Worm (Caenorhabditis elegans) whole organism, L1 larva: ENCODE results near the gene rml-3.

Experiments
- F16B12.6 ChIP-seq: fragments of 150-350 bp; optimal IDR thresholded peaks from 2 replicates; lab custom pipeline; 2014; ENCODE audit warnings: missing biosample characterization, missing genetic modification characterization
- Y116A8C.19 ChIP-seq: sonication (generic microtip); optimal IDR thresholded peaks from 2 replicates; lab custom pipeline; 2016; ENCODE audit warnings: missing compliant biosample characterization, missing genetic modification characterization, borderline replicate concordance
- aha-1 ChIP-seq: fragments of 150-350 bp; optimal IDR thresholded peaks from 2 replicates; lab custom pipeline; 2014; ENCODE audit warnings: missing biosample characterization, missing genetic modification characterization
- aly-2 ChIP-seq: fragments of 150-350 bp; optimal IDR thresholded peaks from 2 replicates; lab custom pipeline; 2014; ENCODE audit warnings: missing biosample characterization, missing genetic modification characterization
- ceh-63 ChIP-seq: fragments of 200-800 bp; sonication (Bioruptor generic); optimal IDR thresholded peaks from 2 replicates; lab custom pipeline; 2018; ENCODE audit warnings: mild to moderate bottlenecking, missing genetic modification characterization, missing compliant biosample characterization
- ceh-8 ChIP-seq: fragments of 200-800 bp; sonication (Bioruptor generic); optimal IDR thresholded peaks from 2 replicates; lab custom pipeline; 2018; ENCODE audit warnings: mild to moderate bottlenecking, missing genetic modification characterization, moderate library complexity, missing compliant biosample characterization
- ces-1 ChIP-seq: fragments of 150-350 bp; optimal IDR thresholded peaks from 2 replicates; lab custom pipeline; 2014; ENCODE audit warnings: missing biosample characterization, missing genetic modification reagents, missing genetic modification characterization
- dsc-1 ChIP-seq: sonication (generic microtip); optimal IDR thresholded peaks from 2 replicates; lab custom pipeline; 2016; ENCODE audit warnings: mild to moderate bottlenecking, missing genetic modification characterization, missing compliant biosample characterization
- efl-3 ChIP-seq: fragments of 200-800 bp; sonication (Bioruptor generic); optimal IDR thresholded peaks from 2 replicates; lab custom pipeline; 2018; ENCODE audit warnings: mild to moderate bottlenecking, missing genetic modification characterization, missing compliant biosample characterization
- egl-13 ChIP-seq: sonication (generic microtip); optimal IDR thresholded peaks from 2 replicates; lab custom pipeline; 2016; ENCODE audit warnings: missing genotype, missing genetic modification reagents, missing genetic modification characterization, missing compliant biosample characterization
- fkh-10 ChIP-seq: sonication (generic microtip); optimal IDR thresholded peaks from 2 replicates; lab custom pipeline; 2017; ENCODE audit warnings: missing biosample characterization, missing genetic modification reagents, missing genetic modification characterization
- fkh-4 ChIP-seq: sonication (generic microtip); optimal IDR thresholded peaks from 2 replicates; lab custom pipeline; 2016; ENCODE audit warnings: missing compliant biosample characterization, missing genetic modification characterization, borderline replicate concordance
- fos-1 ChIP-seq: fragments of 150-350 bp; optimal IDR thresholded peaks from 2 replicates; lab custom pipeline; 2014; ENCODE audit warnings: missing biosample characterization, missing genetic modification characterization
- grh-1 ChIP-seq: fragments of 200-800 bp; sonication (Bioruptor generic); IDR thresholded peaks from 2 replicates; pipeline ENCODE4 v1.3.6; 2022; ENCODE audit warnings: missing genetic modification reagents, missing genetic modification characterization, missing compliant biosample characterization
- hlh-17 ChIP-seq: fragments of 200-800 bp; sonication (Bioruptor generic); optimal IDR thresholded peaks from 2 replicates; lab custom pipeline; 2018; ENCODE audit warnings: missing genetic modification characterization, mild to moderate bottlenecking, missing compliant biosample characterization, moderate library complexity, borderline replicate concordance
- hlh-4 ChIP-seq: sonication (generic microtip); optimal IDR thresholded peaks from 2 replicates; lab custom pipeline; 2016; ENCODE audit warnings: mild to moderate bottlenecking, missing genetic modification characterization, missing compliant biosample characterization
- hpl-2 ChIP-seq: fragments of 150-350 bp; optimal IDR thresholded peaks from 2 replicates; lab custom pipeline; 2014; ENCODE audit warnings: missing biosample characterization, missing genetic modification reagents, missing genetic modification characterization
- isw-1 ChIP-seq: fragments of 200-800 bp; sonication (Bioruptor generic); IDR thresholded peaks from 2 replicates; pipeline ENCODE4 v1.3.6; 2022; ENCODE audit warnings: missing genetic modification characterization, missing compliant biosample characterization
- jun-1 ChIP-seq: fragments of 150-350 bp; optimal IDR thresholded peaks from 2 replicates; lab custom pipeline; 2014; ENCODE audit warnings: missing biosample characterization, missing genetic modification reagents, missing genetic modification characterization
- lin-13 ChIP-seq: fragments of 150-350 bp; optimal IDR thresholded peaks from 2 replicates; lab custom pipeline; 2014; ENCODE audit warnings: missing biosample characterization, missing genetic modification reagents, missing genetic modification characterization
- lin-14 ChIP-seq: fragments of 200-800 bp; sonication (Bioruptor generic); optimal IDR thresholded peaks from 2 replicates; lab custom pipeline; 2018; ENCODE audit warnings: mild to moderate bottlenecking, missing genetic modification characterization, moderate library complexity, missing compliant biosample characterization
- lin-35 ChIP-seq, 2 experiments: fragments of 150-350 bp; optimal IDR thresholded peaks; 2 replicates each; lab custom pipeline; 2014; ENCODE audit warnings: missing biosample characterization in 2 of 2, missing genetic modification characterization in 2 of 2, missing genetic modification reagents in 2 of 2
- lin-39 ChIP-seq: fragments of 150-350 bp; optimal IDR thresholded peaks from 2 replicates; lab custom pipeline; 2014; ENCODE audit warnings: missing biosample characterization, missing genetic modification reagents, missing genetic modification characterization
- lir-3 ChIP-seq: sonication (generic microtip); optimal IDR thresholded peaks from 2 replicates; lab custom pipeline; 2016; ENCODE audit warnings: mild to moderate bottlenecking, missing genetic modification characterization, moderate library complexity, missing compliant biosample characterization; ENCODE audit not compliant: poor library complexity
- lsy-2 ChIP-seq, 2 experiments: fragments of 150-350 bp; optimal IDR thresholded peaks; 2 replicates each; lab custom pipeline; 2014; ENCODE audit warnings: missing biosample characterization in 2 of 2, missing genetic modification characterization in 2 of 2
- mab-9 ChIP-seq: fragments of 200-800 bp; sonication (Bioruptor generic); IDR thresholded peaks from 2 replicates; pipeline ENCODE4 v1.3.6; 2022; ENCODE audit warnings: missing genetic modification reagents, missing genetic modification characterization, missing compliant biosample characterization
- mef-2 ChIP-seq: fragments of 150-350 bp; optimal IDR thresholded peaks from 2 replicates; lab custom pipeline; 2014; ENCODE audit warnings: missing biosample characterization, missing genetic modification characterization
- nhr-12 ChIP-seq: sonication (generic microtip); optimal IDR thresholded peaks from 2 replicates; lab custom pipeline; 2017; ENCODE audit warnings: missing biosample characterization, missing genetic modification characterization
- nhr-19 ChIP-seq: fragments of 200-800 bp; sonication (Bioruptor generic); conservative IDR thresholded peaks from 2 replicates; pipeline ENCODE4 v1.3.6; 2022; ENCODE audit warnings: missing genetic modification characterization, missing compliant biosample characterization
- nhr-237 ChIP-seq: fragments of 150-350 bp; optimal IDR thresholded peaks from 2 replicates; lab custom pipeline; 2014; ENCODE audit warnings: missing biosample characterization, missing genetic modification characterization
- nhr-28 ChIP-seq: fragments of 150-350 bp; optimal IDR thresholded peaks from 2 replicates; lab custom pipeline; 2014; ENCODE audit warnings: missing biosample characterization, missing genetic modification characterization
- nhr-47 ChIP-seq: sonication (generic microtip); optimal IDR thresholded peaks from 2 replicates; lab custom pipeline; 2016; ENCODE audit warnings: mild to moderate bottlenecking, missing genetic modification characterization, moderate library complexity, missing compliant biosample characterization
- nhr-71 ChIP-seq: sonication (generic microtip); optimal IDR thresholded peaks from 2 replicates; lab custom pipeline; 2016; ENCODE audit warnings: mild to moderate bottlenecking, missing genetic modification characterization, moderate library complexity, missing compliant biosample characterization
- nhr-76 ChIP-seq: sonication (generic microtip); optimal IDR thresholded peaks from 2 replicates; lab custom pipeline; 2017; ENCODE audit warnings: missing biosample characterization, missing genetic modification characterization
- nhr-77 ChIP-seq: fragments of 150-350 bp; optimal IDR thresholded peaks from 2 replicates; lab custom pipeline; 2014; ENCODE audit warnings: missing biosample characterization, missing genetic modification characterization
- nhr-84 ChIP-seq: sonication (generic microtip); optimal IDR thresholded peaks from 2 replicates; lab custom pipeline; 2017; ENCODE audit warnings: missing biosample characterization, missing genetic modification characterization
- nhr-90 ChIP-seq: sonication (generic microtip); optimal IDR thresholded peaks from 2 replicates; lab custom pipeline; 2016; ENCODE audit warnings: mild to moderate bottlenecking, missing genetic modification characterization, missing compliant biosample characterization; ENCODE audit not compliant: poor library complexity
- pag-3 ChIP-seq: sonication (generic microtip); optimal IDR thresholded peaks from 2 replicates; lab custom pipeline; 2017; ENCODE audit warnings: missing genetic modification characterization, mild to moderate bottlenecking, missing compliant biosample characterization, antibody characterized with exemption, borderline replicate concordance; ENCODE audit not compliant: insufficient read depth
- pax-3 ChIP-seq: fragments of 200-800 bp; sonication (Bioruptor generic); optimal IDR thresholded peaks from 2 replicates; lab custom pipeline; 2018; ENCODE audit warnings: mild to moderate bottlenecking, missing genetic modification characterization, moderate library complexity, missing compliant biosample characterization
- snpc-4 ChIP-seq: fragments of 150-350 bp; optimal IDR thresholded peaks from 2 replicates; lab custom pipeline; 2014; ENCODE audit warnings: missing biosample characterization, missing genetic modification characterization
- sox-4 ChIP-seq: sonication (generic microtip); optimal IDR thresholded peaks from 2 replicates; lab custom pipeline; 2016; ENCODE audit warnings: missing genetic modification characterization, missing compliant biosample characterization
- sup-37 ChIP-seq: fragments of 200-800 bp; sonication (Bioruptor generic); optimal IDR thresholded peaks from 2 replicates; lab custom pipeline; 2018; ENCODE audit warnings: mild to moderate bottlenecking, missing genetic modification characterization, missing compliant biosample characterization
- swsn-7 ChIP-seq: sonication (generic microtip); optimal IDR thresholded peaks from 2 replicates; lab custom pipeline; 2016; ENCODE audit warnings: missing genetic modification characterization, missing compliant biosample characterization
- tbx-2 ChIP-seq: sonication (generic microtip); optimal IDR thresholded peaks from 2 replicates; lab custom pipeline; 2016; ENCODE audit warnings: missing genetic modification characterization, missing compliant biosample characterization
- unc-130 ChIP-seq: fragments of 150-350 bp; optimal IDR thresholded peaks from 2 replicates; lab custom pipeline; 2017; ENCODE audit warnings: missing biosample characterization, missing genetic modification characterization, inconsistent platforms
- unc-30 ChIP-seq: sonication (generic microtip); optimal IDR thresholded peaks from 2 replicates; lab custom pipeline; 2017; ENCODE audit warnings: missing biosample characterization, missing genetic modification characterization
- unc-62 ChIP-seq: fragments of 150-350 bp; optimal IDR thresholded peaks from 2 replicates; lab custom pipeline; 2014; ENCODE audit warnings: missing biosample characterization, missing genetic modification reagents, missing genetic modification characterization
- unc-86 ChIP-seq: sonication (generic microtip); optimal IDR thresholded peaks from 2 replicates; lab custom pipeline; 2016; ENCODE audit warnings: missing genetic modification characterization, missing compliant biosample characterization
- unc-98 ChIP-seq: fragments of 200-800 bp; sonication (Bioruptor generic); IDR thresholded peaks from 2 replicates; pipeline ENCODE4 v1.3.6; 2022; ENCODE audit warnings: missing genetic modification characterization, missing compliant biosample characterization
- vab-15 ChIP-seq: sonication (generic microtip); optimal IDR thresholded peaks from 2 replicates; lab custom pipeline; 2017; ENCODE audit warnings: missing genotype, mild to moderate bottlenecking, missing genetic modification characterization, missing compliant biosample characterization
- xbp-1 ChIP-seq: sonication (generic microtip); optimal IDR thresholded peaks from 2 replicates; lab custom pipeline; 2016; ENCODE audit warnings: missing genetic modification characterization, missing compliant biosample characterization
- ztf-11 ChIP-seq, 2 experiments: sonication (generic microtip); optimal IDR thresholded peaks; 2 replicates each; lab custom pipeline; 2016 to 2017; ENCODE audit warnings: missing genetic modification characterization in 2 of 2, missing biosample characterization in 1 of 2, missing compliant biosample characterization in 1 of 2
- ztf-4 ChIP-seq: fragments of 150-350 bp; optimal IDR thresholded peaks from 2 replicates; lab custom pipeline; 2014; ENCODE audit warnings: missing biosample characterization, missing genetic modification characterization

Gene rml-3

ce11 chrX:6255561-6255960, 16.7 kb upstream of the rml-3 start (continued):
- TF ChIP-seq pag-3 (tag; lab: Kevin White, UChicago) = peak; percentile 54
- no peak for TF ChIP-seq hlh-4 (tag; lab: Kevin White, UChicago)
- TF ChIP-seq pax-3 = peak; percentile 9
- no peak for TF ChIP-seq egl-13 (tag; lab: Kevin White, UChicago)
- peak; percentile 53 to 86 for TF ChIP-seq lin-35 (GFP tag; optimal IDR thresholded peaks at IDR 0.05; lab: Kevin White, UChicago)
- TF ChIP-seq sup-37 = peak; percentile 56
- TF ChIP-seq nhr-47 (tag; lab: Kevin White, UChicago) = peak; percentile 78
- TF ChIP-seq fos-1 (tag; lab: Kevin White, UChicago) = peak; percentile 19
- TF ChIP-seq hlh-17 = no peak
- TF ChIP-seq fkh-10 (GFP tag; lab: Kevin White, UChicago) = no peak
- TF ChIP-seq ceh-8 (GFP tag; lab: Kevin White, UChicago) = no peak
- TF ChIP-seq jun-1 (tag; lab: Kevin White, UChicago) = peak; percentile 15
- TF ChIP-seq ces-1 (GFP tag; lab: Kevin White, UChicago) = no peak
- TF ChIP-seq fkh-4 (tag; lab: Kevin White, UChicago) = no peak
- peak; percentile 55 for TF ChIP-seq nhr-28 (tag; lab: Kevin White, UChicago)
- peak; percentile 72 to 78 for TF ChIP-seq lsy-2 (tag; optimal IDR thresholded peaks at IDR 0.05; lab: Kevin White, UChicago)
- peak; percentile 65 for TF ChIP-seq lir-3 (tag; lab: Kevin White, UChicago)
- TF ChIP-seq lin-39 (tag; lab: Kevin White, UChicago) = peak; percentile 71
- TF ChIP-seq Y116A8C.19 (tag; lab: Kevin White, UChicago) = no peak
- no peak for TF ChIP-seq isw-1 (GFP tag; lab: Robert Waterston, UW)
- peak; percentile 78 for TF ChIP-seq grh-1
- TF ChIP-seq sox-4 (tag; lab: Kevin White, UChicago) = no peak
- no peak for TF ChIP-seq F16B12.6
- TF ChIP-seq mab-9 (GFP tag; lab: Robert Waterston, UW) = peak; percentile 48; the same call in 1 of the 2 replicates
- peak; percentile 98 for TF ChIP-seq nhr-71
- peak; percentile 91 for TF ChIP-seq nhr-90 (tag; lab: Kevin White, UChicago)
- no peak for TF ChIP-seq ceh-63 (GFP tag; lab: Kevin White, UChicago)
- no peak for TF ChIP-seq unc-98 (GFP tag; lab: Robert Waterston, UW)
- TF ChIP-seq lin-14 (GFP tag; lab: Kevin White, UChicago) = peak; percentile 96
- no peak for TF ChIP-seq unc-30 (tag; lab: Kevin White, UChicago)
- no peak for TF ChIP-seq vab-15
- peak; percentile 90 for TF ChIP-seq tbx-2 (tag; lab: Kevin White, UChicago)
- TF ChIP-seq hpl-2 (GFP tag; lab: Kevin White, UChicago) = no peak
- no peak for TF ChIP-seq efl-3
- no peak for TF ChIP-seq nhr-84 (tag; lab: Kevin White, UChicago)
- peak; percentile 58 for TF ChIP-seq lin-13
- no peak for TF ChIP-seq snpc-4 (tag; lab: Kevin White, UChicago)
- peak; percentile 95 for TF ChIP-seq unc-130
- TF ChIP-seq unc-62 = no peak
- peak; percentile 74 for TF ChIP-seq dsc-1
- TF ChIP-seq ztf-11 (tag; optimal IDR thresholded peaks at IDR 0.05; lab: Kevin White, UChicago) = no peak
- TF ChIP-seq aha-1 (tag; lab: Kevin White, UChicago) = no peak
- no peak for TF ChIP-seq nhr-237 (tag; lab: Kevin White, UChicago)
- TF ChIP-seq unc-86 (tag; lab: Kevin White, UChicago) = no peak
- no peak for TF ChIP-seq aly-2 (tag; lab: Kevin White, UChicago)
- peak; percentile 93 for TF ChIP-seq nhr-19 (GFP tag; lab: Robert Waterston, UW)
- TF ChIP-seq nhr-76 (tag; lab: Kevin White, UChicago) = no peak
- no peak for TF ChIP-seq nhr-77 (tag; lab: Kevin White, UChicago)
- peak; percentile 68 for TF ChIP-seq xbp-1
- TF ChIP-seq ztf-4 (tag; lab: Kevin White, UChicago) = peak; percentile 92
- TF ChIP-seq nhr-12 (tag; lab: Kevin White, UChicago) = no peak
- TF ChIP-seq swsn-7 (tag; lab: Kevin White, UChicago) = peak; percentile 69
- TF ChIP-seq mef-2 (tag; lab: Kevin White, UChicago) = no peak
